Fruit fly (Drosophila melanogaster): ENCODE measurements around the gene yellow-e3.

DNA sequence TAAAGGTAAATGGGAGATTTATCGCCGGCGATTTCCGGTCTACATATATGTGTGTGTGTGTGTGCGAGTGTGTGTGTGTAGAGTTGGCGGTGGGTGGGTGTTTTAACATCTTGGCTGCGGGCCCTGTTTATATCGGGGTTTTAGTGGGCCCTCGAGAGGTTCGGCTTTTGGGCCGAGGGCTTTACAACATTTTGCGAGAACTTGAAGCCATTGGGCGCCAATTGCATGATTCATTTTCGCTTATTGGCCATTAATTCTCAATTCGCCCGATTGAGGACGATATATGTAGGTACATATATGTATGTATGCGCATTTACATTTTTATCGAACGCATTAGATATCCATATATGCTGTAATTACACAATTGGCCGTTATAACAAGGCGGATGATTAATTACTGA is 31.2 kb upstream of the yellow-e3 start:
- TF ChIP-seq CG8478 (optimal IDR thresholded peaks at IDR 0.05) (no peak), CTCF (optimal IDR thresholded peaks at IDR 0.05) (no peak)
